Fruit fly (Drosophila melanogaster) whole organism, embryonic: Measurements from ENCODE around the gene mib2.

Source experiments
- Atf6 ChIP-seq: fragments of 200-800 bp; sonication (Bioruptor generic); IDR thresholded peaks from 2 replicates; pipeline ENCODE4 v1.3.6; 2022; ENCODE audit warnings: missing biosample characterization, missing genetic modification characterization
- CG11085 ChIP-seq: fragments of 200-800 bp; sonication (Bioruptor generic); IDR thresholded peaks from 2 replicates; pipeline ENCODE4 v1.3.6; 2022; ENCODE audit warnings: missing biosample characterization, missing genetic modification characterization
- CG12219 ChIP-seq: fragments of 200-800 bp; sonication (Bioruptor generic); optimal IDR thresholded peaks from 3 replicates; lab custom pipeline; 2018; ENCODE audit warnings: missing biosample characterization, mild to moderate bottlenecking, missing genetic modification characterization
- CG1603 ChIP-seq: fragments of 200-800 bp; sonication (Bioruptor generic); optimal IDR thresholded peaks from 2 replicates; lab custom pipeline; 2019; ENCODE audit warnings: missing biosample characterization, mild to moderate bottlenecking, missing genetic modification characterization, moderate library complexity
- CG16779 ChIP-seq: fragments of 200-800 bp; sonication (Bioruptor generic); IDR thresholded peaks from 2 replicates; pipeline ENCODE4 v1.3.6; 2022; ENCODE audit warnings: missing biosample characterization, missing genetic modification characterization
- CG17802 ChIP-seq: fragments of 200-800 bp; sonication (Bioruptor generic); optimal IDR thresholded peaks from 2 replicates; lab custom pipeline; 2018; ENCODE audit warnings: missing biosample characterization, mild to moderate bottlenecking, missing genetic modification characterization, moderate library complexity
- CG2116 ChIP-seq: fragments of 200-800 bp; sonication (Bioruptor generic); optimal IDR thresholded peaks from 3 replicates; lab custom pipeline; 2018; ENCODE audit warnings: missing biosample characterization, mild to moderate bottlenecking, missing genetic modification characterization
- CG3163 ChIP-seq: fragments of 200-800 bp; sonication (Bioruptor generic); optimal IDR thresholded peaks from 3 replicates; lab custom pipeline; 2016; ENCODE audit warnings: missing biosample characterization, missing genetic modification characterization
- CG32532 ChIP-seq: fragments of 200-800 bp; sonication (Bioruptor generic); IDR thresholded peaks from 2 replicates; pipeline ENCODE4 v1.3.6; 2022; ENCODE audit warnings: missing biosample characterization, missing genetic modification characterization
- CG4404 ChIP-seq: fragments of 200-800 bp; sonication (Bioruptor generic); IDR thresholded peaks from 2 replicates; pipeline ENCODE4 v1.3.6; 2022; ENCODE audit warnings: missing biosample characterization, missing genetic modification characterization
- CG6813 ChIP-seq: fragments of 200-800 bp; sonication (Bioruptor generic); optimal IDR thresholded peaks from 2 replicates; lab custom pipeline; 2017; ENCODE audit warnings: missing biosample characterization, missing genetic modification characterization, mild to moderate bottlenecking, moderate library complexity, missing genetic modification reagents
- CG7357 ChIP-seq: fragments of 200-800 bp; sonication (Bioruptor generic); IDR thresholded peaks from 3 replicates; pipeline ENCODE4 v1.3.6; 2022; ENCODE audit warnings: missing biosample characterization, missing genetic modification characterization
- CG7963 ChIP-seq: fragments of 200-800 bp; sonication (Bioruptor generic); IDR thresholded peaks from 3 replicates; pipeline ENCODE4 v1.3.6; 2022; ENCODE audit warnings: missing biosample characterization, missing genetic modification characterization; ENCODE audit not compliant: partially characterized antibody
- CG7987 ChIP-seq: fragments of 200-800 bp; sonication (Bioruptor generic); optimal IDR thresholded peaks from 2 replicates; lab custom pipeline; 2018; ENCODE audit warnings: missing biosample characterization, mild to moderate bottlenecking, missing genetic modification characterization, moderate library complexity
- CG8281 ChIP-seq: fragments of 200-800 bp; sonication (Bioruptor generic); optimal IDR thresholded peaks from 2 replicates; lab custom pipeline; 2018; ENCODE audit warnings: missing biosample characterization, mild to moderate bottlenecking, missing genetic modification characterization, moderate library complexity
- CG9215 ChIP-seq: fragments of 200-800 bp; sonication (Bioruptor generic); IDR thresholded peaks from 2 replicates; pipeline ENCODE4 v1.3.6; 2022; ENCODE audit warnings: missing biosample characterization, missing genetic modification characterization
- CrebB ChIP-seq: fragments of 200-800 bp; sonication (Bioruptor generic); optimal IDR thresholded peaks from 3 replicates; lab custom pipeline; 2018; ENCODE audit warnings: missing biosample characterization, mild to moderate bottlenecking, missing genetic modification characterization
- Dek ChIP-seq: fragments of 200-800 bp; sonication (Bioruptor generic); optimal IDR thresholded peaks from 3 replicates; lab custom pipeline; 2019; ENCODE audit warnings: missing biosample characterization, mild to moderate bottlenecking, missing genetic modification characterization, moderate library complexity
- Doc2 ChIP-seq: fragments of 200-800 bp; sonication (Bioruptor generic); IDR thresholded peaks from 2 replicates; pipeline ENCODE4 v1.3.6; 2022; ENCODE audit warnings: missing biosample characterization, missing genetic modification characterization
- Hr39 ChIP-seq: fragments of >200 bp; optimal IDR thresholded peaks from 2 replicates; lab custom pipeline; 2017
- Mad ChIP-seq: fragments of 200-800 bp; sonication (Bioruptor generic); optimal IDR thresholded peaks from 2 replicates; lab custom pipeline; 2016; ENCODE audit warnings: missing biosample characterization, missing genetic modification characterization
- NK7.1 ChIP-seq: fragments of 200-800 bp; sonication (Bioruptor generic); optimal IDR thresholded peaks from 3 replicates; lab custom pipeline; 2016; ENCODE audit warnings: missing biosample characterization, missing genetic modification characterization
- Nf-YC ChIP-seq: fragments of 200-800 bp; optimal IDR thresholded peaks from 3 replicates; lab custom pipeline; 2019; ENCODE audit warnings: missing biosample characterization, mild to moderate bottlenecking, missing genetic modification characterization, moderate library complexity
- PHDP ChIP-seq: fragments of 200-800 bp; sonication (Bioruptor generic); optimal IDR thresholded peaks from 3 replicates; lab custom pipeline; 2018; ENCODE audit warnings: missing biosample characterization, mild to moderate bottlenecking, missing genetic modification characterization, moderate library complexity
- Ravus ChIP-seq: fragments of 200-800 bp; sonication (Bioruptor generic); IDR thresholded peaks from 2 replicates; pipeline ENCODE4 v1.3.6; 2022; ENCODE audit warnings: missing biosample characterization, missing genetic modification characterization
- Sox102F ChIP-seq: fragments of 200-800 bp; sonication (Bioruptor generic); optimal IDR thresholded peaks from 2 replicates; lab custom pipeline; 2018; ENCODE audit warnings: missing biosample characterization, mild to moderate bottlenecking, missing genetic modification characterization, moderate library complexity
- Sry-δ ChIP-seq: fragments of 200-800 bp; sonication (Bioruptor generic); optimal IDR thresholded peaks from 2 replicates; lab custom pipeline; 2016; ENCODE audit warnings: missing biosample characterization, missing genetic modification characterization
- bab2 ChIP-seq: fragments of 200-800 bp; sonication (Bioruptor generic); optimal IDR thresholded peaks from 2 replicates; lab custom pipeline; 2016; ENCODE audit warnings: missing biosample characterization, missing genetic modification characterization
- bsh ChIP-seq, 2 experiments: fragments of 200-800 bp; sonication (Bioruptor generic); optimal IDR thresholded peaks; 2 replicates each; lab custom pipeline; 2017 to 2018; ENCODE audit warnings: mild to moderate bottlenecking in 2 of 2, missing biosample characterization in 2 of 2, missing genetic modification characterization in 2 of 2, moderate library complexity in 1 of 2
- chif ChIP-seq, 2 experiments: fragments of 200-800 bp; sonication (Bioruptor generic); optimal IDR thresholded peaks; 3 replicates each; lab custom pipeline; 2016; ENCODE audit warnings: missing biosample characterization in 2 of 2, missing genetic modification characterization in 2 of 2
- chn ChIP-seq: fragments of 200-800 bp; sonication (Bioruptor generic); optimal IDR thresholded peaks from 2 replicates; lab custom pipeline; 2016; ENCODE audit warnings: missing biosample characterization, missing genetic modification characterization
- crc ChIP-seq: fragments of 200-800 bp; sonication (Bioruptor generic); optimal IDR thresholded peaks from 2 replicates; lab custom pipeline; 2016; ENCODE audit warnings: missing biosample characterization, missing genetic modification characterization
- disco-r ChIP-seq: fragments of 200-800 bp; sonication (Bioruptor generic); optimal IDR thresholded peaks from 2 replicates; lab custom pipeline; 2016; ENCODE audit warnings: missing biosample characterization, missing genetic modification characterization
- dmrt99B ChIP-seq: fragments of 200-800 bp; sonication (Bioruptor generic); optimal IDR thresholded peaks from 2 replicates; lab custom pipeline; 2018; ENCODE audit warnings: missing biosample characterization, mild to moderate bottlenecking, missing genetic modification characterization, moderate library complexity
- dysf ChIP-seq: fragments of 200-800 bp; sonication (Bioruptor generic); IDR thresholded peaks from 3 replicates; pipeline ENCODE4 v1.3.6; 2022; ENCODE audit warnings: missing biosample characterization, missing genetic modification characterization
- en ChIP-seq: fragments of 200-800 bp; sonication (Bioruptor generic); optimal IDR thresholded peaks from 2 replicates; lab custom pipeline; 2016; ENCODE audit warnings: missing biosample characterization, missing genetic modification characterization
- esg ChIP-seq: fragments of 200-800 bp; sonication (Bioruptor generic); conservative IDR thresholded peaks from 2 replicates; pipeline ENCODE4 v1.3.6; 2022; ENCODE audit warnings: missing biosample characterization, missing genetic modification characterization
- gt ChIP-seq: fragments of 200-800 bp; sonication (Bioruptor generic); IDR thresholded peaks from 2 replicates; pipeline ENCODE4 v1.3.6; 2022; ENCODE audit warnings: missing biosample characterization, missing genetic modification characterization
- her ChIP-seq: fragments of 200-800 bp; sonication (Bioruptor generic); optimal IDR thresholded peaks from 2 replicates; lab custom pipeline; 2016; ENCODE audit warnings: missing biosample characterization, missing genetic modification characterization
- jumu ChIP-seq: fragments of 200-800 bp; sonication (Bioruptor generic); optimal IDR thresholded peaks from 3 replicates; lab custom pipeline; 2016; ENCODE audit warnings: missing biosample characterization, missing genetic modification characterization
- lilli ChIP-seq: fragments of 200-800 bp; sonication (Bioruptor generic); optimal IDR thresholded peaks from 3 replicates; lab custom pipeline; 2016; ENCODE audit warnings: missing biosample characterization, missing genetic modification characterization
- mirr ChIP-seq: fragments of 200-800 bp; sonication (Bioruptor generic); optimal IDR thresholded peaks from 3 replicates; lab custom pipeline; 2018; ENCODE audit warnings: missing biosample characterization, mild to moderate bottlenecking, missing genetic modification characterization
- mld ChIP-seq: fragments of 200-800 bp; sonication (Bioruptor generic); IDR thresholded peaks from 3 replicates; pipeline ENCODE4 v1.3.6; 2022; ENCODE audit warnings: missing biosample characterization, missing genetic modification characterization; ENCODE audit not compliant: partially characterized antibody
- pros ChIP-seq: fragments of 200-800 bp; sonication (Bioruptor generic); optimal IDR thresholded peaks from 3 replicates; lab custom pipeline; 2019; ENCODE audit warnings: missing biosample characterization, mild to moderate bottlenecking, missing genetic modification characterization, moderate library complexity
- ro ChIP-seq: fragments of 200-800 bp; sonication (Bioruptor generic); IDR thresholded peaks from 2 replicates; pipeline ENCODE4 v1.3.6; 2022; ENCODE audit warnings: missing biosample characterization, missing genetic modification characterization
- shn ChIP-seq: fragments of 200-800 bp; sonication (Bioruptor generic); optimal IDR thresholded peaks from 3 replicates; lab custom pipeline; 2016; ENCODE audit warnings: missing biosample characterization, missing genetic modification characterization
- sima ChIP-seq: fragments of 200-800 bp; sonication (Bioruptor generic); optimal IDR thresholded peaks from 2 replicates; lab custom pipeline; 2016; ENCODE audit warnings: missing biosample characterization, missing genetic modification characterization
- slp2 ChIP-seq: fragments of 200-800 bp; sonication (Bioruptor generic); optimal IDR thresholded peaks from 2 replicates; lab custom pipeline; 2016; ENCODE audit warnings: missing biosample characterization, missing genetic modification characterization
- tap ChIP-seq: fragments of 200-800 bp; optimal IDR thresholded peaks from 3 replicates; lab custom pipeline; 2019; ENCODE audit warnings: missing biosample characterization, mild to moderate bottlenecking, missing genetic modification characterization, moderate library complexity
- tup ChIP-seq: fragments of 200-800 bp; sonication (Bioruptor generic); optimal IDR thresholded peaks from 2 replicates; lab custom pipeline; 2016; ENCODE audit warnings: missing biosample characterization, mild to moderate bottlenecking, missing genetic modification characterization, moderate library complexity
- zfh1 ChIP-seq: fragments of 200-800 bp; sonication (Bioruptor generic); IDR thresholded peaks from 3 replicates; pipeline ENCODE4 v1.3.6; 2022; ENCODE audit warnings: missing biosample characterization, missing genetic modification characterization

The mib2 gene

dm6 chr2L:19009130-19009529, 25.1 kb upstream of the mib2 start, which contains the start of gene RpL30 (continued):
- TF ChIP-seq CrebB (peak; percentile 95), CG32532 (GFP tag; lab: Robert Waterston, UW) (peak; percentile 93), shn (GFP tag; lab: Kevin White, UChicago) (peak; percentile 87), slp2 (GFP tag; lab: Kevin White, UChicago) (peak; percentile 84), bab2 (GFP tag; lab: Kevin White, UChicago) (peak; percentile 69), sima (GFP tag; lab: Kevin White, UChicago) (peak; percentile 64), CG7987 (GFP tag; lab: Kevin White, UChicago) (peak; percentile 98), CG6813 (GFP tag; lab: Kevin White, UChicago) (peak; percentile 96), CG1603 (tag; lab: Kevin White, UChicago) (peak; percentile 97), lilli (GFP tag; lab: Kevin White, UChicago) (peak; percentile 79), CG2116 (peak; percentile 90), CG8281 (tag; lab: Kevin White, UChicago) (peak; percentile 61), pros (GFP tag; lab: Kevin White, UChicago) (peak; percentile 31), chn (GFP tag; lab: Kevin White, UChicago) (peak; percentile 78), jumu (GFP tag; lab: Kevin White, UChicago) (peak; percentile 83), zfh1 (GFP tag; lab: Robert Waterston, UW) (peak; percentile 91), disco-r (GFP tag; lab: Kevin White, UChicago) (peak; percentile 84), CG11085 (GFP tag; lab: Robert Waterston, UW) (peak; percentile 73; the same call in 1 of the 2 replicates), tup (GFP tag; lab: Kevin White, UChicago) (no peak), ro (GFP tag; lab: Robert Waterston, UW) (peak; percentile 44; the same call in 1 of the 2 replicates), Nf-YC (tag; lab: Kevin White, UChicago) (peak; percentile 73), CG4404 (GFP tag; lab: Robert Waterston, UW) (peak; percentile 52; the same call in 1 of the 2 replicates), Mad (GFP tag; lab: Kevin White, UChicago) (peak; percentile 91), her (GFP tag; lab: Kevin White, UChicago) (peak; percentile 94), CG3163 (GFP tag; lab: Kevin White, UChicago) (peak; percentile 82), en (GFP tag; lab: Kevin White, UChicago) (peak; percentile 84), gt (GFP tag; lab: Robert Waterston, UW) (0 out of 2 replicates have a peak, but pooled peaks have one; percentile 43), bsh (GFP tag; optimal IDR thresholded peaks at IDR 0.05; lab: Kevin White, UChicago) (peak; percentile 81 to 82), Sry-δ (GFP tag; lab: Kevin White, UChicago) (peak; percentile 82), CG16779 (GFP tag; lab: Robert Waterston, UW) (peak; percentile 91), CG9215 (GFP tag; lab: Robert Waterston, UW) (peak; percentile 60), dysf (GFP tag; lab: Robert Waterston, UW) (peak; percentile 84), NK7.1 (peak; percentile 90), Hr39 (lab: Kevin White, UChicago) (no peak), CG12219 (peak; percentile 91), Ravus (no peak), esg (GFP tag; lab: Robert Waterston, UW) (0 out of 2 replicates have a peak, but pooled peaks have one; percentile 39), tap (tag; lab: Kevin White, UChicago) (peak; percentile 77), PHDP (peak; percentile 92), Dek (tag; lab: Kevin White, UChicago) (peak; percentile 87), Sox102F (GFP tag; lab: Kevin White, UChicago) (peak; percentile 59), Doc2 (GFP tag; lab: Robert Waterston, UW) (0 out of 2 replicates have a peak, but pooled peaks have one; percentile 33), mirr (GFP tag; lab: Kevin White, UChicago) (peak; percentile 97), crc (GFP tag; lab: Kevin White, UChicago) (peak; percentile 83), CG7963 (GFP tag; lab: Robert Waterston, UW) (0 out of 3 replicates have a peak, but pooled peaks have one; percentile 13), CG7357 (GFP tag; lab: Robert Waterston, UW) (peak; percentile 55; the same call in 2 of the 3 replicates), mld (GFP tag; lab: Robert Waterston, UW) (no peak), dmrt99B (peak; percentile 76), chif (GFP tag; optimal IDR thresholded peaks at IDR 0.05; lab: Kevin White, UChicago) (peak; percentile 70 to 87), Atf6 (peak; percentile 91), CG17802 (peak; percentile 62)
